Fruit fly (Drosophila melanogaster) whole organism, adult: ENCODE results near the gene CG31697.

Experiments used
- CG11617 ChIP-seq: fragments of 200-800 bp; sonication (Bioruptor generic); optimal IDR thresholded peaks from 2 replicates; lab custom pipeline; 2017; ENCODE audit warnings: mild to moderate bottlenecking, missing biosample characterization, missing genetic modification reagents, missing genetic modification characterization
- CG12768 ChIP-seq: fragments of 200-800 bp; sonication (Bioruptor generic); optimal IDR thresholded peaks from 2 replicates; lab custom pipeline; 2017; ENCODE audit warnings: missing biosample characterization, missing genetic modification characterization, mild to moderate bottlenecking, moderate library complexity, missing genetic modification reagents
- CG14711 ChIP-seq: fragments of 200-800 bp; sonication (Bioruptor generic); optimal IDR thresholded peaks from 2 replicates; lab custom pipeline; 2018; ENCODE audit warnings: missing biosample characterization, mild to moderate bottlenecking, missing genetic modification characterization, moderate library complexity
- CG1620 ChIP-seq: fragments of 200-800 bp; sonication (Bioruptor generic); optimal IDR thresholded peaks from 2 replicates; lab custom pipeline; 2016; ENCODE audit warnings: missing biosample characterization, missing genetic modification characterization
- CG33017 ChIP-seq: fragments of 200-800 bp; sonication (Bioruptor generic); optimal IDR thresholded peaks from 2 replicates; lab custom pipeline; 2018; ENCODE audit warnings: missing biosample characterization, mild to moderate bottlenecking, missing genetic modification characterization, moderate library complexity
- CG5204 ChIP-seq: fragments of 200-800 bp; sonication (Bioruptor generic); optimal IDR thresholded peaks from 2 replicates; lab custom pipeline; 2016; ENCODE audit warnings: missing biosample characterization, missing genetic modification characterization
- CG7045 ChIP-seq: fragments of 200-800 bp; sonication (Bioruptor generic); optimal IDR thresholded peaks from 2 replicates; lab custom pipeline; 2017; ENCODE audit warnings: missing biosample characterization, mild to moderate bottlenecking, missing genetic modification characterization
- CG7101 ChIP-seq: fragments of 200-800 bp; sonication (Bioruptor generic); optimal IDR thresholded peaks from 2 replicates; lab custom pipeline; 2018; ENCODE audit warnings: missing biosample characterization, mild to moderate bottlenecking, missing genetic modification characterization, moderate library complexity
- Clk ChIP-seq: fragments of 200-800 bp; sonication (Bioruptor generic); optimal IDR thresholded peaks from 2 replicates; lab custom pipeline; 2017; ENCODE audit warnings: missing biosample characterization, missing genetic modification characterization
- Crg-1 ChIP-seq: fragments of 200-800 bp; sonication (Bioruptor generic); optimal IDR thresholded peaks from 2 replicates; lab custom pipeline; 2016; ENCODE audit warnings: missing biosample characterization, missing genetic modification characterization
- Hr96 ChIP-seq: fragments of 200-800 bp; sonication (Bioruptor generic); optimal IDR thresholded peaks from 2 replicates; lab custom pipeline; 2016; ENCODE audit warnings: missing biosample characterization, missing genetic modification characterization
- Mnt ChIP-seq: fragments of 200-800 bp; sonication (Bioruptor generic); optimal IDR thresholded peaks from 2 replicates; lab custom pipeline; 2016; ENCODE audit warnings: missing biosample characterization, mild to moderate bottlenecking, missing genetic modification characterization
- bab1 ChIP-seq: fragments of 200-800 bp; sonication (Bioruptor generic); optimal IDR thresholded peaks from 3 replicates; lab custom pipeline; 2019; ENCODE audit warnings: missing biosample characterization, mild to moderate bottlenecking, missing genetic modification characterization, moderate library complexity
- cic ChIP-seq: fragments of 200-800 bp; sonication (Bioruptor generic); optimal IDR thresholded peaks from 2 replicates; lab custom pipeline; 2017; ENCODE audit warnings: missing biosample characterization, mild to moderate bottlenecking, missing genetic modification characterization, moderate library complexity
- cnc ChIP-seq, 2 experiments: fragments of >200 bp; optimal IDR thresholded peaks; 2 replicates each; lab custom pipeline; 2017
- kay ChIP-seq: fragments of 200-800 bp; sonication (Bioruptor generic); peaks from one replicate; lab custom pipeline; 2016; ENCODE audit warnings: missing biosample characterization, missing genetic modification characterization, borderline replicate concordance
- ovo ChIP-seq: fragments of 200-800 bp; sonication (Bioruptor generic); optimal IDR thresholded peaks from 2 replicates; lab custom pipeline; 2016; ENCODE audit warnings: missing biosample characterization, missing genetic modification characterization
- pad ChIP-seq: fragments of 200-800 bp; sonication (Bioruptor generic); optimal IDR thresholded peaks from 3 replicates; lab custom pipeline; 2017; ENCODE audit warnings: missing biosample characterization, missing genetic modification characterization, mild to moderate bottlenecking, moderate library complexity, missing genetic modification reagents
- tj ChIP-seq: fragments of 200-800 bp; sonication (Bioruptor generic); optimal IDR thresholded peaks from 3 replicates; lab custom pipeline; 2017; ENCODE audit warnings: missing biosample characterization, mild to moderate bottlenecking, missing genetic modification characterization, moderate library complexity
- toe ChIP-seq: fragments of 200-800 bp; sonication (Bioruptor generic); optimal IDR thresholded peaks from 2 replicates; lab custom pipeline; 2016; ENCODE audit warnings: missing biosample characterization, missing genetic modification characterization

The CG31697 gene

dm6 chr2L:19543010-19543564 is 7.8 kb downstream of the CG31697 start:
- TF ChIP-seq CG7101 (no peak), CG1620 (GFP tag; lab: Kevin White, UChicago) (no peak), CG33017 (tag; lab: Kevin White, UChicago) (peak; percentile 21), kay (peak; percentile 48)

dm6 chr2L:19546869-19547710 is 11.8 kb downstream of the CG31697 start, which contains the start of gene CG10337:
Gene CG10337 (minus strand): TSS chr2L:19546959.
- TF ChIP-seq toe: no peak
- peak; percentile 56 for TF ChIP-seq CG5204 (GFP tag; lab: Kevin White, UChicago)
- peak; percentile 74 for TF ChIP-seq cic (GFP tag; lab: Kevin White, UChicago)
- no peak for TF ChIP-seq Clk (GFP tag; lab: Kevin White, UChicago)
- TF ChIP-seq ovo (GFP tag; lab: Kevin White, UChicago): no peak
- peak; percentile 80 for TF ChIP-seq CG7101
- peak; percentile 71 for TF ChIP-seq CG7045 (GFP tag; lab: Kevin White, UChicago)
- no peak for TF ChIP-seq Crg-1 (GFP tag; lab: Kevin White, UChicago)
- TF ChIP-seq CG14711 (tag; lab: Kevin White, UChicago): peak; percentile 67
- TF ChIP-seq pad (GFP tag; lab: Kevin White, UChicago): peak; percentile 34
- TF ChIP-seq tj (GFP tag; lab: Kevin White, UChicago): peak; percentile 72
- TF ChIP-seq Mnt: peak; percentile 62
- peak; percentile 73 for TF ChIP-seq CG33017 (tag; lab: Kevin White, UChicago)
- peak; percentile 85 for TF ChIP-seq CG11617
- TF ChIP-seq CG1620 (GFP tag; lab: Kevin White, UChicago): no peak
- TF ChIP-seq bab1 (GFP tag; lab: Kevin White, UChicago): peak; percentile 60
- peak; percentile 21 for TF ChIP-seq Hr96 (GFP tag; lab: Kevin White, UChicago)
- peak; percentile 44 to 86 for TF ChIP-seq cnc (optimal IDR thresholded peaks at IDR 0.05; lab: Kevin White, UChicago)
- TF ChIP-seq kay: peak; percentile 70
- peak; percentile 77 for TF ChIP-seq CG12768 (GFP tag; lab: Kevin White, UChicago)

- peak; percentile 15 for TF ChIP-seq ovo (GFP tag; lab: Kevin White, UChicago)
- TF ChIP-seq cic (GFP tag; lab: Kevin White, UChicago): peak; percentile 48
- peak; percentile 98 for TF ChIP-seq kay
- no peak for TF ChIP-seq pad (GFP tag; lab: Kevin White, UChicago)
- no peak for TF ChIP-seq CG11617
- TF ChIP-seq CG7101: no peak
Observed at dm6 chr2L:19548158-19548557, 12.9 kb downstream of the CG31697 start, which contains the start of gene Tep4. Gene Tep4 (plus strand): TSS chr2L:19548507.

- TF ChIP-seq bab1 (GFP tag; lab: Kevin White, UChicago) (peak; percentile 23), CG12768 (GFP tag; lab: Kevin White, UChicago) (peak; percentile 6), tj (GFP tag; lab: Kevin White, UChicago) (peak; percentile 12), cic (GFP tag; lab: Kevin White, UChicago) (peak; percentile 52), Mnt (no peak), Hr96 (GFP tag; lab: Kevin White, UChicago) (peak; percentile 5)
Observed at dm6 chr2L:19549412-19549811, 14.2 kb downstream of the CG31697 start.

dm6 chr2L:19563029-19563980 is 28.1 kb downstream of the CG31697 start, which contains the start of gene CG13078:
Gene CG13078 (plus strand): TSS chr2L:19563930.
- no peak for TF ChIP-seq CG7045 (GFP tag; lab: Kevin White, UChicago)
- TF ChIP-seq pad (GFP tag; lab: Kevin White, UChicago): no peak
- TF ChIP-seq kay: no peak
- no peak for TF ChIP-seq CG14711 (tag; lab: Kevin White, UChicago)
- peak; percentile 35 for TF ChIP-seq tj (GFP tag; lab: Kevin White, UChicago)
- no peak for TF ChIP-seq cic (GFP tag; lab: Kevin White, UChicago)
- no peak for TF ChIP-seq Hr96 (GFP tag; lab: Kevin White, UChicago)

dm6 chr2L:19565233-19565898 is 30.1 kb downstream of the CG31697 start, which contains the start of gene CG13077:
Gene CG13077 (plus strand): TSS chr2L:19565863.
- TF ChIP-seq bab1 (GFP tag; lab: Kevin White, UChicago): peak; percentile 22
- TF ChIP-seq Mnt: no peak
